Worm (Caenorhabditis elegans): Measurements from ENCODE around the gene ufd-3.

The ufd-3 gene

ce11 chrII:9974210-9974609 lies 33.7 kb downstream of the ufd-3 start:
- TF ChIP-seq lin-35 (GFP tag; optimal IDR thresholded peaks at IDR 0.05) (peak in 1 of 2 experiments; percentile 21), nhr-85 (tag) (peak; percentile 89), mdl-1 (tag; optimal IDR thresholded peaks at IDR 0.05) (no peak), efl-1 (optimal IDR thresholded peaks at IDR 0.05) (no peak), efl-1 (GFP tag; optimal IDR thresholded peaks at IDR 0.05 in 1 of 2) (peak in 1 of 2 experiments; percentile 1), nhr-84 (tag; optimal IDR thresholded peaks at IDR 0.05) (no peak), elt-2 (tag; optimal IDR thresholded peaks at IDR 0.05) (peak; percentile 71), nhr-20 (tag; optimal IDR thresholded peaks at IDR 0.05) (peak; percentile 8), tlp-1 (tag; optimal IDR thresholded peaks at IDR 0.05) (peak; percentile 36), fkh-8 (tag; optimal IDR thresholded peaks at IDR 0.05) (no peak), lin-14 (GFP tag; optimal IDR thresholded peaks at IDR 0.05) (peak; percentile 64)

- TF ChIP-seq mdl-1 (tag; optimal IDR thresholded peaks at IDR 0.05) (peak in 1 of 2 experiments; percentile 87), unc-86 (tag; optimal IDR thresholded peaks at IDR 0.05) (peak; percentile 77), lin-13 (GFP tag; optimal IDR thresholded peaks at IDR 0.05) (peak; percentile 88), rnt-1 (tag; optimal IDR thresholded peaks at IDR 0.05) (peak; percentile 90), ceh-88 (GFP tag; IDR thresholded peaks at IDR 0.05) (peak; percentile 37; the same call in 1 of the 2 replicates), C34B4.2 (tag; optimal IDR thresholded peaks at IDR 0.05) (no peak), ztf-11 (tag; optimal IDR thresholded peaks at IDR 0.05) (no peak), efl-1 (optimal IDR thresholded peaks at IDR 0.05) (peak; percentile 84 to 92), efl-1 (GFP tag; optimal IDR thresholded peaks at IDR 0.05 in 1 of 2) (peak; percentile 58 to 94), lin-15B (tag; optimal IDR thresholded peaks at IDR 0.05) (no peak), C04F5.9 (tag; optimal IDR thresholded peaks at IDR 0.05) (peak; percentile 56), Y116A8C.19 (tag; optimal IDR thresholded peaks at IDR 0.05; ENCODE audit: borderline replicate concordance) (no peak), nhr-12 (tag; optimal IDR thresholded peaks at IDR 0.05) (no peak), lir-3 (tag; optimal IDR thresholded peaks at IDR 0.05; ENCODE audit: poor library complexity) (peak; percentile 51), blmp-1 (tag; optimal IDR thresholded peaks at IDR 0.05) (peak; percentile 86), xbp-1 (tag; optimal IDR thresholded peaks at IDR 0.05) (peak; percentile 79), dsc-1 (tag; optimal IDR thresholded peaks at IDR 0.05) (peak; percentile 70), swsn-7 (tag; optimal IDR thresholded peaks at IDR 0.05) (peak; percentile 90), zip-4 (GFP tag; optimal IDR thresholded peaks at IDR 0.05) (no peak), nhr-47 (tag; optimal IDR thresholded peaks at IDR 0.05) (peak; percentile 88), tbx-2 (tag; optimal IDR thresholded peaks at IDR 0.05) (peak; percentile 92), ceh-8 (GFP tag; optimal IDR thresholded peaks at IDR 0.05) (no peak), skn-1 (tag; optimal IDR thresholded peaks at IDR 0.05) (peak; percentile 90), ceh-90 (tag; optimal IDR thresholded peaks at IDR 0.05) (no peak), egl-27 (tag; optimal IDR thresholded peaks at IDR 0.05) (peak; percentile 28 to 72), nhr-76 (tag; optimal IDR thresholded peaks at IDR 0.05) (no peak), lin-39 (tag; optimal IDR thresholded peaks at IDR 0.05) (peak; percentile 46), F16B12.6 (tag; optimal IDR thresholded peaks at IDR 0.05) (peak; percentile 28), grh-1 (GFP tag; IDR thresholded peaks at IDR 0.05) (peak; percentile 88), nhr-19 (GFP tag; conservative IDR thresholded peaks at IDR 0.05) (peak; percentile 82), unc-130 (tag; optimal IDR thresholded peaks at IDR 0.05) (peak; percentile 54), mep-1 (tag; optimal IDR thresholded peaks at IDR 0.05) (peak; percentile 72), lsy-2 (tag; optimal IDR thresholded peaks at IDR 0.05) (peak; percentile 78 to 89), snu-23 (GFP tag; optimal IDR thresholded peaks at IDR 0.05) (peak; percentile 92), alr-1 (tag; optimal IDR thresholded peaks at IDR 0.05; ENCODE audit: borderline replicate concordance) (no peak), jun-1 (tag; optimal IDR thresholded peaks at IDR 0.05) (peak; percentile 72), fkh-10 (GFP tag; optimal IDR thresholded peaks at IDR 0.05) (peak; percentile 37), ets-5 (GFP tag; IDR thresholded peaks at IDR 0.05) (no peak), nhr-71 (tag; optimal IDR thresholded peaks at IDR 0.05) (peak; percentile 96), fos-1 (tag; optimal IDR thresholded peaks at IDR 0.05) (peak; percentile 67), lin-14 (GFP tag; optimal IDR thresholded peaks at IDR 0.05) (peak; percentile 96), sox-4 (tag; optimal IDR thresholded peaks at IDR 0.05) (no peak), hpl-2 (GFP tag; optimal IDR thresholded peaks at IDR 0.05) (no peak), sup-37 (GFP tag; optimal IDR thresholded peaks at IDR 0.05) (no peak), ztf-4 (tag; optimal IDR thresholded peaks at IDR 0.05) (peak; percentile 63)
Measured at ce11 chrII:9974967-9975366, 34.4 kb downstream of the ufd-3 start, which contains the start of gene aakg-5. Gene aakg-5 (minus strand): TSS chrII:9975125.
